Worm (Caenorhabditis elegans) whole organism, mixed stage, embryonic: ENCODE results near the gene F28A10.5.

Source experiments
- ces-1 ChIP-seq: fragments of 150-350 bp; optimal IDR thresholded peaks from 2 replicates; lab custom pipeline; 2014; ENCODE audit warnings: missing biosample characterization, missing genetic modification reagents, missing genetic modification characterization
- cnd-1 ChIP-seq: fragments of 200-800 bp; sonication (Bioruptor generic); optimal IDR thresholded peaks from 2 replicates; lab custom pipeline; 2018; ENCODE audit warnings: mild to moderate bottlenecking, missing genetic modification characterization, missing compliant biosample characterization
- nhr-237 ChIP-seq: fragments of 150-350 bp; optimal IDR thresholded peaks from 2 replicates; lab custom pipeline; 2014; ENCODE audit warnings: missing biosample characterization, missing genetic modification characterization

DNA sequence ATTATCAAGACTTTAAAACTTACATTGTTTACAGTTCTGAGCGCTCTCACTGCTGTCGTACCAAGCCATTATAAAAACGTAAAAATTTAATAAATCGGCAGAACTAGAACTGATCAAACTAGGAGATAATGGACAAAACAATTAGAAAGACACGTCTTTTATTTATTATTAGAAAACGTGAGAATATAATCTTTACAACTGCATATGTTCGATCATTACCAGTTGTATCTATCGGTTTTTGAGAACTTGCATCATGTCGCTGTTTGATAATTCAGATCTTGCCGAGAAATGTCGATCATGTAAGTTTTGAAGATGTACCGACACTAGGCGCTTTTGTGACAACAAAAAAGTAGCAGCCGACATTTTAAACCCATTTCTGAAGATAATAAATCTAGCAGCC, 4.8 kb downstream of the F28A10.5 start, which contains the start of gene F28A10.7:
- TF ChIP-seq nhr-237 (tag; lab: Kevin White, UChicago) (no peak), cnd-1 (no peak), ces-1 (GFP tag; lab: Kevin White, UChicago) (no peak)
